Fruit fly (Drosophila melanogaster) Kc167 (cell line): ENCODE results near the gene tadr.

Experiments
- Sin3A ChIP-seq: fragments of >200 bp; optimal IDR thresholded peaks from 2 replicates; lab custom pipeline; 2018; ENCODE audit warnings: missing external identifiers
- ttk ChIP-seq: sonication (Bioruptor generic); optimal IDR thresholded peaks from 2 replicates; lab custom pipeline; 2017; ENCODE audit warnings: missing external identifiers

- no peak for TF ChIP-seq ttk (lab: Kevin White, UChicago)
- no peak for TF ChIP-seq Sin3A (lab: Kevin White, UChicago)
Measured at dm6 chr2L:21072389-21072788, 2.8 kb upstream of the tadr start.
